Fruit fly (Drosophila melanogaster) Kc167 (cell line): ENCODE measurements around the gene spas.

Experiments
- Myc ChIP-seq: fragments of >200 bp; optimal IDR thresholded peaks from 2 replicates; lab custom pipeline; 2017; ENCODE audit warnings: missing external identifiers
- Sin3A ChIP-seq: fragments of >200 bp; optimal IDR thresholded peaks from 2 replicates; lab custom pipeline; 2018; ENCODE audit warnings: missing external identifiers
- h ChIP-seq: fragments of >200 bp; optimal IDR thresholded peaks from 3 replicates; lab custom pipeline; 2018; ENCODE audit warnings: missing external identifiers
- insv ChIP-seq: fragments of >200 bp; optimal IDR thresholded peaks from 3 replicates; lab custom pipeline; 2018; ENCODE audit warnings: missing external identifiers
- psq ChIP-seq: fragments of >200 bp; optimal IDR thresholded peaks from 2 replicates; lab custom pipeline; 2017; ENCODE audit warnings: missing external identifiers

dm6 chr3R:24068830-24069229, 30.8 kb downstream of the spas start:
- TF ChIP-seq psq (lab: Kevin White, UChicago), result no peak
- no peak for TF ChIP-seq insv (lab: Kevin White, UChicago)
- TF ChIP-seq Myc, result no peak
- TF ChIP-seq Sin3A, result no peak
- no peak for TF ChIP-seq h
